Worm (Caenorhabditis elegans) whole organism, L4/young adult: ENCODE measurements around the gene dhc-4.
"Not testable (repeated sequence)": the region's sequence is repeated elsewhere in the genome, so short reads cannot be mapped to it uniquely, and the experiment has no call there.

Experiments used
- W03F9.2 ChIP-seq: fragments of 150-350 bp; optimal IDR thresholded peaks from 2 replicates; lab custom pipeline; 2014; ENCODE audit warnings: missing biosample characterization, missing genetic modification characterization
- dao-5 ChIP-seq: sonication (generic microtip); optimal IDR thresholded peaks from 2 replicates; lab custom pipeline; 2016; ENCODE audit warnings: missing genotype, missing genetic modification characterization, moderate library complexity, missing compliant biosample characterization
- him-1 ChIP-seq: sonication (generic microtip); optimal IDR thresholded peaks from 2 replicates; lab custom pipeline; 2016; ENCODE audit warnings: missing genotype, missing genetic modification reagents, missing genetic modification characterization, missing compliant biosample characterization

Gene dhc-4

ce11 chrIII:11012264-11012663 is 42.5 kb downstream of the dhc-4 start, which contains the start of gene kvs-4:
Gene kvs-4, plus strand, starts transcription at chrIII:11012564.
- TF ChIP-seq W03F9.2 (tag; lab: Kevin White, UChicago), result no peak
- TF ChIP-seq him-1 (tag; lab: Kevin White, UChicago), result no peak
- TF ChIP-seq dao-5 (tag; lab: Kevin White, UChicago), result no peak

ce11 chrIII:11022278-11022677 is 52.5 kb downstream of the dhc-4 start:
- TF ChIP-seq him-1 (tag; lab: Kevin White, UChicago), result no peak
- TF ChIP-seq dao-5 (tag; lab: Kevin White, UChicago), result no peak
- TF ChIP-seq W03F9.2 (tag; lab: Kevin White, UChicago), result no peak

- no peak for TF ChIP-seq him-1 (tag; lab: Kevin White, UChicago)
- TF ChIP-seq W03F9.2 (tag; lab: Kevin White, UChicago), result no peak
- no peak for TF ChIP-seq dao-5 (tag; lab: Kevin White, UChicago)
Observed at ce11 chrIII:11025138-11025537, 55.4 kb downstream of the dhc-4 start.

- TF ChIP-seq W03F9.2 (tag; lab: Kevin White, UChicago) (peak; percentile 28), dao-5 (tag; lab: Kevin White, UChicago) (no peak), him-1 (tag; lab: Kevin White, UChicago) (no peak)
Observed at ce11 chrIII:11026516-11027048, 56.8 kb downstream of the dhc-4 start, which contains the start of gene Y48A6B.7. Gene Y48A6B.7, minus strand, starts transcription at chrIII:11026566.

ce11 chrIII:11029337-11029736 is 59.6 kb downstream of the dhc-4 start, which contains the start of gene Y48A6B.8:
Gene Y48A6B.8, minus strand, starts transcription at chrIII:11029437.
- not testable (repeated sequence) for TF ChIP-seq him-1, W03F9.2, dao-5 (tag; lab: Kevin White, UChicago)

- TF ChIP-seq W03F9.2 (tag; lab: Kevin White, UChicago), result no peak
- no peak for TF ChIP-seq dao-5 (tag; lab: Kevin White, UChicago)
- TF ChIP-seq him-1 (tag; lab: Kevin White, UChicago), result no peak
Observed at ce11 chrIII:11031309-11031708, 61.6 kb downstream of the dhc-4 start, which contains the start of gene Y48A6B.14. Gene Y48A6B.14, plus strand, starts transcription at chrIII:11031609.

ce11 chrIII:11032872-11033271 is 63.1 kb downstream of the dhc-4 start, which contains the start of gene Y48A6B.9:
Gene Y48A6B.9, plus strand, starts transcription at chrIII:11033172.
- no peak for TF ChIP-seq W03F9.2 (tag; lab: Kevin White, UChicago)
- no peak for TF ChIP-seq dao-5 (tag; lab: Kevin White, UChicago)
- TF ChIP-seq him-1 (tag; lab: Kevin White, UChicago), result no peak

ce11 chrIII:11036132-11036531 is 66.4 kb downstream of the dhc-4 start:
- peak; percentile 9 for TF ChIP-seq him-1 (tag; lab: Kevin White, UChicago)
- TF ChIP-seq W03F9.2 (tag; lab: Kevin White, UChicago), result peak; percentile 81
- no peak for TF ChIP-seq dao-5 (tag; lab: Kevin White, UChicago)

- TF ChIP-seq him-1 (tag; lab: Kevin White, UChicago) (no peak), dao-5 (tag; lab: Kevin White, UChicago) (no peak), W03F9.2 (tag; lab: Kevin White, UChicago) (no peak)
Observed at ce11 chrIII:11036640-11037039, 66.9 kb downstream of the dhc-4 start, which contains the start of gene spat-2. Gene spat-2, plus strand, starts transcription at chrIII:11036940.

ce11 chrIII:11039250-11039649 is 69.5 kb downstream of the dhc-4 start:
- no peak for TF ChIP-seq W03F9.2 (tag; lab: Kevin White, UChicago)
- TF ChIP-seq dao-5 (tag; lab: Kevin White, UChicago), result no peak
- no peak for TF ChIP-seq him-1 (tag; lab: Kevin White, UChicago)

- TF ChIP-seq him-1 (tag; lab: Kevin White, UChicago), result no peak
- TF ChIP-seq dao-5 (tag; lab: Kevin White, UChicago), result no peak
- no peak for TF ChIP-seq W03F9.2 (tag; lab: Kevin White, UChicago)
Observed at ce11 chrIII:11040606-11041005, 70.9 kb downstream of the dhc-4 start.
